Fruit fly (Drosophila melanogaster) whole organism, embryonic: ENCODE measurements around the gene Eip63F-1.

Source experiments
- Atf6 ChIP-seq: fragments of 200-800 bp; sonication (Bioruptor generic); IDR thresholded peaks from 2 replicates; pipeline ENCODE4 v1.3.6; 2022; ENCODE audit warnings: missing biosample characterization, missing genetic modification characterization
- Bdp1 ChIP-seq: fragments of 200-800 bp; sonication (Bioruptor generic); optimal IDR thresholded peaks from 3 replicates; lab custom pipeline; 2016; ENCODE audit warnings: missing biosample characterization, missing genetic modification characterization
- CG11696 ChIP-seq: fragments of 200-800 bp; sonication (Bioruptor generic); IDR thresholded peaks from 2 replicates; pipeline ENCODE4 v1.3.6; 2022; ENCODE audit warnings: missing biosample characterization, missing genetic modification characterization
- CG14710 ChIP-seq: fragments of 200-800 bp; sonication (Bioruptor generic); optimal IDR thresholded peaks from 3 replicates; lab custom pipeline; 2019; ENCODE audit warnings: missing biosample characterization, mild to moderate bottlenecking, missing genetic modification characterization, moderate library complexity
- CG14965 ChIP-seq: fragments of 200-800 bp; sonication (Bioruptor generic); optimal IDR thresholded peaks from 2 replicates; lab custom pipeline; 2016; ENCODE audit warnings: missing biosample characterization, missing genetic modification characterization, borderline replicate concordance
- CG15601 ChIP-seq: fragments of 200-800 bp; sonication (Bioruptor generic); optimal IDR thresholded peaks from 3 replicates; lab custom pipeline; 2019; ENCODE audit warnings: missing biosample characterization, mild to moderate bottlenecking, missing genetic modification characterization, moderate library complexity
- CG16813 ChIP-seq: fragments of 200-800 bp; sonication (Bioruptor generic); IDR thresholded peaks from 3 replicates; pipeline ENCODE4 v1.3.6; 2022; ENCODE audit warnings: missing biosample characterization, missing genetic modification characterization; ENCODE audit not compliant: partially characterized antibody
- CG17612 ChIP-seq: fragments of 200-800 bp; sonication (Bioruptor generic); IDR thresholded peaks from 2 replicates; pipeline ENCODE4 v1.3.6; 2022; ENCODE audit warnings: missing biosample characterization, missing genetic modification characterization
- CG30403 ChIP-seq: fragments of 200-800 bp; sonication (Bioruptor generic); optimal IDR thresholded peaks from 3 replicates; lab custom pipeline; 2016; ENCODE audit warnings: missing biosample characterization, missing genetic modification characterization
- CG3065 ChIP-seq: fragments of 200-800 bp; sonication (Bioruptor generic); optimal IDR thresholded peaks from 2 replicates; lab custom pipeline; 2016; ENCODE audit warnings: missing biosample characterization, missing genetic modification characterization
- CG3281 ChIP-seq: fragments of 200-800 bp; sonication (Bioruptor generic); optimal IDR thresholded peaks from 3 replicates; lab custom pipeline; 2017; ENCODE audit warnings: missing biosample characterization, mild to moderate bottlenecking, missing genetic modification characterization
- CG3407 ChIP-seq: fragments of 200-800 bp; sonication (Bioruptor generic); optimal IDR thresholded peaks from 2 replicates; lab custom pipeline; 2018; ENCODE audit warnings: missing biosample characterization, mild to moderate bottlenecking, missing genetic modification characterization
- CG4328 ChIP-seq: fragments of 200-800 bp; sonication (Bioruptor generic); optimal IDR thresholded peaks from 3 replicates; lab custom pipeline; 2017; ENCODE audit warnings: missing biosample characterization, missing genetic modification reagents, missing genetic modification characterization
- CG43689 ChIP-seq: fragments of 200-800 bp; sonication (Bioruptor generic); IDR thresholded peaks from 2 replicates; pipeline ENCODE4 v1.3.6; 2022; ENCODE audit warnings: missing biosample characterization, missing genetic modification characterization
- CG4404 ChIP-seq: fragments of 200-800 bp; sonication (Bioruptor generic); IDR thresholded peaks from 2 replicates; pipeline ENCODE4 v1.3.6; 2022; ENCODE audit warnings: missing biosample characterization, missing genetic modification characterization
- CG6254 ChIP-seq: fragments of 200-800 bp; sonication (Bioruptor generic); optimal IDR thresholded peaks from 3 replicates; lab custom pipeline; 2017; ENCODE audit warnings: mild to moderate bottlenecking, missing biosample characterization, missing genetic modification reagents, missing genetic modification characterization
- CG7556 ChIP-seq: fragments of 200-800 bp; sonication (Bioruptor generic); optimal IDR thresholded peaks from 2 replicates; lab custom pipeline; 2017; ENCODE audit warnings: missing biosample characterization, mild to moderate bottlenecking, missing genetic modification characterization
- CG7786 ChIP-seq: fragments of 200-800 bp; sonication (Bioruptor generic); optimal IDR thresholded peaks from 2 replicates; lab custom pipeline; 2016; ENCODE audit warnings: missing biosample characterization, missing genetic modification characterization
- CG7987 ChIP-seq: fragments of 200-800 bp; sonication (Bioruptor generic); optimal IDR thresholded peaks from 2 replicates; lab custom pipeline; 2018; ENCODE audit warnings: missing biosample characterization, mild to moderate bottlenecking, missing genetic modification characterization, moderate library complexity
- CG8281 ChIP-seq: fragments of 200-800 bp; sonication (Bioruptor generic); optimal IDR thresholded peaks from 2 replicates; lab custom pipeline; 2018; ENCODE audit warnings: missing biosample characterization, mild to moderate bottlenecking, missing genetic modification characterization, moderate library complexity
- CoRest ChIP-seq: fragments of 200-800 bp; sonication (Bioruptor generic); optimal IDR thresholded peaks from 3 replicates; lab custom pipeline; 2018; ENCODE audit warnings: missing biosample characterization, mild to moderate bottlenecking, missing genetic modification characterization, moderate library complexity
- CrebB ChIP-seq: fragments of 200-800 bp; sonication (Bioruptor generic); optimal IDR thresholded peaks from 3 replicates; lab custom pipeline; 2018; ENCODE audit warnings: missing biosample characterization, mild to moderate bottlenecking, missing genetic modification characterization
- E2f2 ChIP-seq: fragments of 200-800 bp; sonication (Bioruptor generic); IDR thresholded peaks from 2 replicates; pipeline ENCODE4 v1.3.6; 2022; ENCODE audit warnings: missing biosample characterization, missing genetic modification characterization
- Ets65A ChIP-seq: fragments of 200-800 bp; sonication (Bioruptor generic); peaks from one replicate; lab custom pipeline; 2016; ENCODE audit warnings: missing biosample characterization, missing genetic modification characterization
- H15 ChIP-seq: fragments of 200-800 bp; sonication (Bioruptor generic); IDR thresholded peaks from 3 replicates; pipeline ENCODE4 v1.3.6; 2022; ENCODE audit warnings: missing biosample characterization, missing genetic modification characterization
- HLHmδ ChIP-seq: fragments of 200-800 bp; sonication (Bioruptor generic); optimal IDR thresholded peaks from 2 replicates; lab custom pipeline; 2018; ENCODE audit warnings: missing biosample characterization, mild to moderate bottlenecking, missing genetic modification characterization, moderate library complexity
- Hmx ChIP-seq: fragments of 200-800 bp; sonication (Bioruptor generic); optimal IDR thresholded peaks from 2 replicates; lab custom pipeline; 2016; ENCODE audit warnings: missing biosample characterization, missing genetic modification characterization
- Lim3 ChIP-seq: fragments of 200-800 bp; sonication (Bioruptor generic); IDR thresholded peaks from 2 replicates; pipeline ENCODE4 v1.3.6; 2022; ENCODE audit warnings: missing biosample characterization, missing genetic modification characterization
- Rfx ChIP-seq: fragments of 200-800 bp; sonication (Bioruptor generic); IDR thresholded peaks from 2 replicates; pipeline ENCODE4 v1.3.6; 2022; ENCODE audit warnings: missing biosample characterization, missing genetic modification characterization
- Scr ChIP-seq: fragments of 200-800 bp; sonication (Bioruptor generic); IDR thresholded peaks from 2 replicates; pipeline ENCODE4 v1.3.6; 2022; ENCODE audit warnings: missing biosample characterization, missing genetic modification characterization; ENCODE audit not compliant: partially characterized antibody
- Sox100B ChIP-seq: fragments of 200-800 bp; sonication (Bioruptor generic); optimal IDR thresholded peaks from 3 replicates; lab custom pipeline; 2018; ENCODE audit warnings: missing biosample characterization, mild to moderate bottlenecking, missing genetic modification characterization
- Sry-δ ChIP-seq: fragments of 200-800 bp; sonication (Bioruptor generic); optimal IDR thresholded peaks from 2 replicates; lab custom pipeline; 2016; ENCODE audit warnings: missing biosample characterization, missing genetic modification characterization
- Xrp1 ChIP-seq: fragments of 200-800 bp; sonication (Bioruptor generic); IDR thresholded peaks from 2 replicates; pipeline ENCODE4 v1.3.6; 2022; ENCODE audit warnings: missing biosample characterization, missing genetic modification characterization
- ab ChIP-seq: fragments of 200-800 bp; sonication (Bioruptor generic); optimal IDR thresholded peaks from 2 replicates; lab custom pipeline; 2016; ENCODE audit warnings: missing biosample characterization, missing genetic modification characterization
- ac ChIP-seq: fragments of 200-800 bp; sonication (Bioruptor generic); optimal IDR thresholded peaks from 3 replicates; lab custom pipeline; 2017; ENCODE audit warnings: missing biosample characterization, mild to moderate bottlenecking, missing genetic modification characterization
- bcd ChIP-seq: fragments of 200-800 bp; sonication (Bioruptor generic); optimal IDR thresholded peaks from 2 replicates; lab custom pipeline; 2017; ENCODE audit warnings: missing biosample characterization, mild to moderate bottlenecking, missing genetic modification characterization
- crol ChIP-seq: fragments of 200-800 bp; sonication (Bioruptor generic); IDR thresholded peaks from 2 replicates; pipeline ENCODE4 v1.3.6; 2022; ENCODE audit warnings: missing biosample characterization, missing genetic modification characterization
- disco-r ChIP-seq: fragments of 200-800 bp; sonication (Bioruptor generic); optimal IDR thresholded peaks from 2 replicates; lab custom pipeline; 2016; ENCODE audit warnings: missing biosample characterization, missing genetic modification characterization
- dpn ChIP-seq, 2 experiments: fragments of 200-800 bp; sonication (Bioruptor generic); optimal IDR thresholded peaks; 3 replicates each; lab custom pipeline; 2016; ENCODE audit warnings: missing biosample characterization in 2 of 2, missing genetic modification characterization in 2 of 2
- eyg ChIP-seq: fragments of 200-800 bp; sonication (Bioruptor generic); optimal IDR thresholded peaks from 3 replicates; lab custom pipeline; 2016; ENCODE audit warnings: missing biosample characterization, missing genetic modification characterization
- gem ChIP-seq: fragments of 200-800 bp; sonication (Bioruptor generic); optimal IDR thresholded peaks from 2 replicates; lab custom pipeline; 2019; ENCODE audit warnings: missing biosample characterization, mild to moderate bottlenecking, missing genetic modification characterization, moderate library complexity
- insv ChIP-seq, 2 experiments: fragments of 200-800 bp; sonication (Bioruptor generic); optimal IDR thresholded peaks; 3 replicates each; lab custom pipeline; 2016 to 2018; ENCODE audit warnings: missing biosample characterization in 2 of 2, missing genetic modification characterization in 2 of 2
- jumu ChIP-seq: fragments of 200-800 bp; sonication (Bioruptor generic); optimal IDR thresholded peaks from 3 replicates; lab custom pipeline; 2016; ENCODE audit warnings: missing biosample characterization, missing genetic modification characterization
- kni ChIP-seq: fragments of 200-800 bp; sonication (Bioruptor generic); optimal IDR thresholded peaks from 3 replicates; lab custom pipeline; 2017; ENCODE audit warnings: mild to moderate bottlenecking, missing biosample characterization, missing genetic modification reagents, missing genetic modification characterization
- pzg ChIP-seq: fragments of 200-800 bp; sonication (Bioruptor generic); optimal IDR thresholded peaks from 3 replicates; lab custom pipeline; 2018; ENCODE audit warnings: missing biosample characterization, mild to moderate bottlenecking, missing genetic modification characterization, moderate library complexity
- ro ChIP-seq: fragments of 200-800 bp; sonication (Bioruptor generic); IDR thresholded peaks from 2 replicates; pipeline ENCODE4 v1.3.6; 2022; ENCODE audit warnings: missing biosample characterization, missing genetic modification characterization
- row ChIP-seq: fragments of 200-800 bp; sonication (Bioruptor generic); IDR thresholded peaks from 3 replicates; pipeline ENCODE4 v1.3.6; 2022; ENCODE audit warnings: missing biosample characterization, missing genetic modification characterization
- sisA ChIP-seq: fragments of 200-800 bp; sonication (Bioruptor generic); IDR thresholded peaks from 2 replicates; pipeline ENCODE4 v1.3.6; 2022; ENCODE audit warnings: missing biosample characterization, missing genetic modification characterization
- tio ChIP-seq: fragments of 200-800 bp; sonication (Bioruptor generic); optimal IDR thresholded peaks from 2 replicates; lab custom pipeline; 2017; ENCODE audit warnings: missing biosample characterization, missing genetic modification characterization, inconsistent platforms
- tna ChIP-seq: fragments of 200-800 bp; sonication (Bioruptor generic); IDR thresholded peaks from 2 replicates; pipeline ENCODE4 v1.3.6; 2022; ENCODE audit warnings: missing biosample characterization, missing genetic modification characterization; ENCODE audit not compliant: partially characterized antibody
- zfh1 ChIP-seq: fragments of 200-800 bp; sonication (Bioruptor generic); IDR thresholded peaks from 3 replicates; pipeline ENCODE4 v1.3.6; 2022; ENCODE audit warnings: missing biosample characterization, missing genetic modification characterization

The Eip63F-1 gene

dm6 chr3L:3875004-3875403 is 60.4 kb downstream of the Eip63F-1 start (continued):
- TF ChIP-seq crol (GFP tag; lab: Robert Waterston, UW) = no peak
- no peak for TF ChIP-seq Rfx (GFP tag; lab: Robert Waterston, UW)
- TF ChIP-seq CG4328 (GFP tag; lab: Kevin White, UChicago) = no peak
- TF ChIP-seq ac = peak; percentile 33
- no peak for TF ChIP-seq ab (GFP tag; lab: Kevin White, UChicago)
- peak; percentile 17 for TF ChIP-seq CG7786 (GFP tag; lab: Kevin White, UChicago)
- TF ChIP-seq CG4404 (GFP tag; lab: Robert Waterston, UW) = peak; percentile 56
- no peak for TF ChIP-seq H15
- peak; percentile 77 for TF ChIP-seq Xrp1 (GFP tag; lab: Robert Waterston, UW)

DNA sequence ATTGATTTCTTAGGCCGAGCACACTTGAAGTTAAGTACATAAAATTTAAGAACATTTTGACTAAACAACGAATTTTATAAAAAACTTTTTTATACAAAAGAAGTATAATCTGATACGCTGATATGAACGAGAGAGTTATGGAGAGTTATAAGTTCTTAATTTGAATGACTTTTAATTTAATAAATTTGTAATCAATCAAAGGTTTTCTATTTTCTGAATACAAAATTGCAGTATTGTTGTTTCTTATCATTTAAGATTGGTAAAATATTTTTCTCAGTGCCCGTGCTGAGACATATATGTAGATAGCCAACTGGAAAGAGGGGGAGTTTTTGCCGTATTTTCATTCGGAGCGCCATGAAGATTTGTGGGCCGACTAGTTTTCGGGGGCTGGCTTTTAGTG is 62.3 kb downstream of the Eip63F-1 start:
- no peak for TF ChIP-seq CG14965 (GFP tag; lab: Kevin White, UChicago)
- TF ChIP-seq Bdp1 = no peak
- TF ChIP-seq dpn (GFP tag; optimal IDR thresholded peaks at IDR 0.05; lab: Kevin White, UChicago) = no peak
- no peak for TF ChIP-seq disco-r (GFP tag; lab: Kevin White, UChicago)
- TF ChIP-seq Sry-δ (GFP tag; lab: Kevin White, UChicago) = no peak
- no peak for TF ChIP-seq jumu (GFP tag; lab: Kevin White, UChicago)
- TF ChIP-seq HLHmδ = no peak
- no peak for TF ChIP-seq CG6254 (GFP tag; lab: Kevin White, UChicago)
- TF ChIP-seq CG3407 (GFP tag; lab: Kevin White, UChicago) = peak; percentile 22
- TF ChIP-seq E2f2 (GFP tag; lab: Robert Waterston, UW) = no peak
- no peak for TF ChIP-seq CG7987 (GFP tag; lab: Kevin White, UChicago)
- no peak for TF ChIP-seq CG3065 (GFP tag; lab: Kevin White, UChicago)
- TF ChIP-seq CG15601 (tag; lab: Kevin White, UChicago) = peak; percentile 79
- peak; percentile 62 for TF ChIP-seq CoRest
- TF ChIP-seq CG16813 (GFP tag; lab: Robert Waterston, UW) = no peak
- no peak for TF ChIP-seq crol (GFP tag; lab: Robert Waterston, UW)
- TF ChIP-seq CG14710 (tag; lab: Kevin White, UChicago) = peak; percentile 68
- TF ChIP-seq Ets65A (GFP tag; lab: Kevin White, UChicago) = no peak
- TF ChIP-seq row (GFP tag; lab: Robert Waterston, UW) = peak; percentile 12; the same call in 1 of the 3 replicates
- TF ChIP-seq Lim3 (GFP tag; lab: Robert Waterston, UW) = no peak
- TF ChIP-seq Hmx (GFP tag; lab: Kevin White, UChicago) = no peak
- TF ChIP-seq pzg (GFP tag; lab: Kevin White, UChicago) = no peak
- peak; percentile 37 for TF ChIP-seq Sox100B
- TF ChIP-seq gem = peak; percentile 75
- no peak for TF ChIP-seq sisA (GFP tag; lab: Robert Waterston, UW)
- no peak for TF ChIP-seq insv (GFP tag; optimal IDR thresholded peaks at IDR 0.05; lab: Kevin White, UChicago)
- TF ChIP-seq CG8281 = no peak
- no peak for TF ChIP-seq eyg (GFP tag; lab: Kevin White, UChicago)
- no peak for TF ChIP-seq tio (GFP tag; lab: Kevin White, UChicago)
- TF ChIP-seq CG43689 (GFP tag; lab: Robert Waterston, UW) = no peak
- no peak for TF ChIP-seq Atf6
- no peak for TF ChIP-seq ro
- TF ChIP-seq CrebB (tag; lab: Kevin White, UChicago) = no peak
- TF ChIP-seq CG30403 (GFP tag; lab: Kevin White, UChicago) = peak; percentile 47
- no peak for TF ChIP-seq CG11696 (GFP tag; lab: Robert Waterston, UW)
- TF ChIP-seq kni (GFP tag; lab: Kevin White, UChicago) = no peak
- 0 out of 3 replicates have a peak, but pooled peaks have one; percentile 23 for TF ChIP-seq zfh1 (GFP tag; lab: Robert Waterston, UW)
- no peak for TF ChIP-seq Scr (GFP tag; lab: Robert Waterston, UW)
- no peak for TF ChIP-seq CG3281 (GFP tag; lab: Kevin White, UChicago)
- no peak for TF ChIP-seq CG17612 (GFP tag; lab: Robert Waterston, UW)
- peak; percentile 9 for TF ChIP-seq bcd (GFP tag; lab: Kevin White, UChicago)
- peak; percentile 61 for TF ChIP-seq CG7556 (GFP tag; lab: Kevin White, UChicago)
- no peak for TF ChIP-seq tna (GFP tag; lab: Robert Waterston, UW)
